Fruit fly (Drosophila melanogaster) whole organism, wandering third instar larva: ENCODE results near the gene Nedd8.

Source experiments
- Abd-B ChIP-seq: fragments of >200 bp; optimal IDR thresholded peaks from 2 replicates; lab custom pipeline; 2017; ENCODE audit warnings: missing biosample characterization, missing genetic modification characterization
- CG9705 ChIP-seq: fragments of 200-800 bp; sonication (Bioruptor generic); optimal IDR thresholded peaks from 2 replicates; lab custom pipeline; 2018; ENCODE audit warnings: missing biosample characterization, mild to moderate bottlenecking, missing genetic modification characterization
- CrebA ChIP-seq: fragments of 200-800 bp; sonication (Bioruptor generic); optimal IDR thresholded peaks from 2 replicates; lab custom pipeline; 2016; ENCODE audit warnings: missing biosample characterization, mild to moderate bottlenecking, missing genetic modification characterization, borderline replicate concordance
- Dfd ChIP-seq: fragments of >200 bp; optimal IDR thresholded peaks from 2 replicates; lab custom pipeline; 2017; ENCODE audit warnings: missing biosample characterization, missing genetic modification characterization
- Dif ChIP-seq: fragments of 200-275, 200-300 bp; sonication (Bioruptor generic); optimal IDR thresholded peaks from 2 replicates; lab custom pipeline; 2018; ENCODE audit warnings: missing biosample characterization, missing genetic modification characterization; ENCODE audit not compliant: partially characterized antibody
- HLH106 ChIP-seq: fragments of 200-800 bp; optimal IDR thresholded peaks from 3 replicates; lab custom pipeline; 2019; ENCODE audit warnings: missing biosample characterization, mild to moderate bottlenecking, missing genetic modification characterization, moderate library complexity
- Hnf4 ChIP-seq: fragments of 200-800 bp; sonication (Bioruptor generic); optimal IDR thresholded peaks from 2 replicates; lab custom pipeline; 2016; ENCODE audit warnings: missing biosample characterization, mild to moderate bottlenecking, missing genetic modification characterization
- Hr78 ChIP-seq: fragments of >200 bp; optimal IDR thresholded peaks from 2 replicates; lab custom pipeline; 2017; ENCODE audit warnings: missing biosample characterization, missing genetic modification characterization
- Jra ChIP-seq: sonication (Bioruptor generic); optimal IDR thresholded peaks from 2 replicates; lab custom pipeline; 2016; ENCODE audit warnings: missing biosample characterization, missing genetic modification characterization
- Mio ChIP-seq: sonication (Bioruptor generic); optimal IDR thresholded peaks from 2 replicates; lab custom pipeline; 2016; ENCODE audit warnings: missing biosample characterization, missing genetic modification characterization
- Myc ChIP-seq: fragments of >200 bp; optimal IDR thresholded peaks from 2 replicates; lab custom pipeline; 2017
- OdsH ChIP-seq: fragments of 200-800 bp; sonication (Bioruptor generic); optimal IDR thresholded peaks from 2 replicates; lab custom pipeline; 2016; ENCODE audit warnings: missing biosample characterization, mild to moderate bottlenecking, missing genetic modification characterization
- Rel ChIP-seq, 2 experiments: fragments of 200-800 bp; sonication (Bioruptor generic) in 1 of 2; optimal IDR thresholded peaks; 2 replicates in 1 of 2; 3 replicates in 1 of 2; lab custom pipeline; 2016 to 2019; ENCODE audit warnings: mild to moderate bottlenecking in 2 of 2, missing biosample characterization in 2 of 2, missing genetic modification characterization in 2 of 2, moderate library complexity in 1 of 2
- br ChIP-seq: fragments of 200-800 bp; sonication (Bioruptor generic); optimal IDR thresholded peaks from 2 replicates; lab custom pipeline; 2016; ENCODE audit warnings: missing biosample characterization, missing genetic modification characterization
- brk ChIP-seq: fragments of 200-800 bp; sonication (Bioruptor generic); optimal IDR thresholded peaks from 2 replicates; lab custom pipeline; 2016; ENCODE audit warnings: missing biosample characterization, mild to moderate bottlenecking, missing genetic modification characterization
- dl ChIP-seq, 2 experiments: fragments of 175-275, 200-275 bp in 1 of 2; fragments of 200-275 bp in 1 of 2; sonication (Bioruptor generic); optimal IDR thresholded peaks; lab custom pipeline; 2018; ENCODE audit warnings: mild to moderate bottlenecking in 2 of 2, missing biosample characterization in 2 of 2, missing genetic modification characterization in 2 of 2, moderate library complexity in 2 of 2; ENCODE audit not compliant: partially characterized antibody in 2 of 2, insufficient read depth in 1 of 2
- dmrt93B ChIP-seq: fragments of 200-800 bp; sonication (Bioruptor generic); optimal IDR thresholded peaks from 2 replicates; lab custom pipeline; 2018; ENCODE audit warnings: missing biosample characterization, mild to moderate bottlenecking, missing genetic modification characterization
- dsf ChIP-seq: sonication (Bioruptor generic); optimal IDR thresholded peaks from 2 replicates; lab custom pipeline; 2016; ENCODE audit warnings: missing biosample characterization, missing genetic modification characterization, borderline replicate concordance
- ey ChIP-seq: fragments of 200-800 bp; sonication (Bioruptor generic); optimal IDR thresholded peaks from 2 replicates; lab custom pipeline; 2016; ENCODE audit warnings: missing biosample characterization, missing genetic modification characterization
- foxo ChIP-seq, 2 experiments: fragments of 200-800 bp; sonication (Bioruptor generic); optimal IDR thresholded peaks; 2 replicates in 1 of 2; 3 replicates in 1 of 2; lab custom pipeline; 2016 to 2017; ENCODE audit warnings: missing biosample characterization in 2 of 2, missing genetic modification characterization in 2 of 2
- fru ChIP-seq: fragments of 200-800 bp; sonication (Bioruptor generic); optimal IDR thresholded peaks from 3 replicates; lab custom pipeline; 2016; ENCODE audit warnings: missing biosample characterization, mild to moderate bottlenecking, missing genetic modification characterization
- lola ChIP-seq: fragments of >200 bp; optimal IDR thresholded peaks from 2 replicates; lab custom pipeline; 2017; ENCODE audit warnings: missing biosample characterization, missing genetic modification characterization
- pan ChIP-seq: fragments of >200 bp; optimal IDR thresholded peaks from 2 replicates; lab custom pipeline; 2017
- rgr ChIP-seq: fragments of 200-800 bp; sonication (Bioruptor generic); optimal IDR thresholded peaks from 3 replicates; lab custom pipeline; 2016; ENCODE audit warnings: missing biosample characterization, mild to moderate bottlenecking, missing genetic modification characterization
- sage ChIP-seq: fragments of 200-800 bp; sonication (Bioruptor generic); optimal IDR thresholded peaks from 2 replicates; lab custom pipeline; 2016; ENCODE audit warnings: missing biosample characterization, mild to moderate bottlenecking, missing genetic modification characterization
- sv ChIP-seq: fragments of 200-800 bp; sonication (Bioruptor generic); optimal IDR thresholded peaks from 3 replicates; lab custom pipeline; 2016; ENCODE audit warnings: missing biosample characterization, missing genetic modification characterization
- tai ChIP-seq: sonication (Bioruptor generic); optimal IDR thresholded peaks from 2 replicates; lab custom pipeline; 2016; ENCODE audit warnings: missing biosample characterization, missing genetic modification characterization
- usp ChIP-seq: fragments of >200 bp; optimal IDR thresholded peaks from 2 replicates; lab custom pipeline; 2017; ENCODE audit warnings: missing biosample characterization, missing genetic modification characterization
- woc ChIP-seq: sonication (Bioruptor generic); optimal IDR thresholded peaks from 2 replicates; lab custom pipeline; 2016; ENCODE audit warnings: missing biosample characterization, mild to moderate bottlenecking, missing genetic modification characterization

Nedd8 gene

DNA sequence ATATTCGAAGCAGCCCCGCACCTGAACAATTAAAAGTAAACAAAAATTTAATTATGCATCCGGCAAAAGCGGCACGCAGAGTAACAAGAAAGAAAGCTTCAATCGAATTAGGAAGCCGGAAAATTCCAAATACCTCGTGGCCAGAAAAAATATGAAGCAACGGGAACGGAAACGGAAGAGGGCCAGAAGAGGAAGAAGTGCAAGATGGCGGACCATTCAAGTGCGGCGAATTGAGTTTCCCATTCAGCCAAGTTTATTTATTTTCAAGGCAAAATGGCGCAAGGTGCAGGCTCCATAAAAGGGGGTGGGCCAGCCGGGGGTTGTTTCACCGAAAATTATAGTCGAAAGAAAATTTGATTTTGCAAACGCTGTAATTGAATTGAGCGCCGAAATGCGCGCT is 17.0 kb downstream of the Nedd8 start:
- TF ChIP-seq lola (GFP tag; lab: Kevin White, UChicago) (no peak), rgr (GFP tag; lab: Kevin White, UChicago) (no peak), Hr78 (GFP tag; lab: Kevin White, UChicago) (no peak), ey (GFP tag; lab: Kevin White, UChicago) (no peak), woc (no peak), sage (no peak), foxo (GFP tag; optimal IDR thresholded peaks at IDR 0.05; lab: Kevin White, UChicago) (no peak), sv (GFP tag; lab: Kevin White, UChicago) (no peak), Hnf4 (no peak), fru (GFP tag; lab: Kevin White, UChicago) (no peak), CrebA (GFP tag; lab: Kevin White, UChicago) (no peak), dsf (GFP tag; lab: Kevin White, UChicago) (no peak), Rel (GFP tag; optimal IDR thresholded peaks at IDR 0.05; lab: Kevin White, UChicago) (no peak), Rel (tag; optimal IDR thresholded peaks at IDR 0.05; lab: Kevin White, UChicago) (no peak), Myc (lab: Kevin White, UChicago) (no peak), Dif (GFP tag; lab: Kevin White, UChicago) (no peak), Abd-B (GFP tag; lab: Kevin White, UChicago) (no peak)
- TF ChIP-seq, all 38 proteins: peak for 0

DNA sequence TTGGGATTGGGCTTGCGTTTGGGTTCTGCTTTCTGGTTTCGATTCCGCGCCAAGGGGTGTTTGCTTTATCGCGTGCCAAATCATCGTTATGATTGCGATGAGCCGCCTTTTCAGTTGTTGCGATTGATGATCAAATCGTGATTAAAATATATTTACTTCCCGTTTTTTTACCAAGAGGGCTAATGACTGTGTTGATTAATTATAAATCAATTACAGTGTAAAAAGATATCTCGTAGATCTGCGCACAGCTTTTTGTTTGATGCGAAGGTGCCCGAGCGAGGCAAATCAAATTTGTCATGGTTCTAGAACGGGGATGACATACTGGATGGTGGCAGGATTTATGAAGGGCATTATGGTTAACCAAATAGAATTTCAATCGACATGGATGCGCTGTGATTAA is 17.8 kb downstream of the Nedd8 start:
- TF ChIP-seq lola (GFP tag; lab: Kevin White, UChicago) (no peak), Myc (lab: Kevin White, UChicago) (no peak), HLH106 (tag; lab: Kevin White, UChicago) (no peak), pan (lab: Kevin White, UChicago) (no peak), Dfd (no peak), Dif (GFP tag; lab: Kevin White, UChicago) (no peak), tai (no peak), Hnf4 (no peak), Hr78 (GFP tag; lab: Kevin White, UChicago) (no peak)

DNA sequence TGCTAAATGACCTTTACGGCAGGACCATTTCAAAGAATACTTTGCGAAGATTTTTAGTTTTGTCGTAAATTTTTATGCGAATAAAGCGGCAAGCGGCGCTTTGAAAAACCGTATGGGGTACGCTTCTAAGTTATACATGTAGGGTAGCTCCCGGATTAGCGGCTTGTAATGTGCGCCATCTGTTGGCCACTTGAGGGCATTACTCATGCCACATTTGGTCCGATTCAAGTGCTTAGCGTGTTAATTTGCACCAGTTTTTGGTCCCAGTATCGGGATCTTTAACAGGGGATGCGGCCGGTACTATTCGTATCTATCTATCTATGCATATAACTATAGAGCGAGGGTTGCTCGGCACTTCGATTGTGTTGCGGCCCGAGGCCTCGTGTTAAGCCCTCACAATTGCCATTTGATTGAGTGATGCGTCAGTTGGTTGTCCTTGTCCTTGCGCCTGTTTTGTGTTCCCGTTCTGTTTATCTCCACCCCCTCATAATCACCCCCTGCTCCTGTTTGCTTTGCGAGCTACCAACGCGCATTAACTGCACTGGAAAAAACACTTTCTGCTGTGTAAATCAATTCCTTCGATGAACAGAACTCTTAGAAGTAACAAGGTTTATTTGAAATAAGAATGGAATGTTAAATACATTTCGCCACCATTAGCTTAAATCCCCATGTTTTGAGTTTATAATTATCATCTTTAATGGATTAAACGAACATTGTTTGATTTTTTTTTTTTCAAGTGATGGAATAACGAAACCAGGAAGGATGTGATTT is 21.1 kb downstream of the Nedd8 start:
- TF ChIP-seq OdsH (GFP tag; lab: Kevin White, UChicago) (no peak), HLH106 (tag; lab: Kevin White, UChicago) (no peak), dmrt93B (GFP tag; lab: Kevin White, UChicago) (no peak), woc (no peak), Rel (GFP tag; optimal IDR thresholded peaks at IDR 0.05; lab: Kevin White, UChicago) (no peak), Rel (tag; optimal IDR thresholded peaks at IDR 0.05; lab: Kevin White, UChicago) (no peak), br (GFP tag; lab: Kevin White, UChicago) (no peak), CG9705 (GFP tag; lab: Kevin White, UChicago) (no peak), dl (GFP tag; optimal IDR thresholded peaks at IDR 0.05; lab: Kevin White, UChicago; ENCODE audit: insufficient read depth in 1 of 2, partially characterized antibody in 2 of 2) (no peak)

DNA sequence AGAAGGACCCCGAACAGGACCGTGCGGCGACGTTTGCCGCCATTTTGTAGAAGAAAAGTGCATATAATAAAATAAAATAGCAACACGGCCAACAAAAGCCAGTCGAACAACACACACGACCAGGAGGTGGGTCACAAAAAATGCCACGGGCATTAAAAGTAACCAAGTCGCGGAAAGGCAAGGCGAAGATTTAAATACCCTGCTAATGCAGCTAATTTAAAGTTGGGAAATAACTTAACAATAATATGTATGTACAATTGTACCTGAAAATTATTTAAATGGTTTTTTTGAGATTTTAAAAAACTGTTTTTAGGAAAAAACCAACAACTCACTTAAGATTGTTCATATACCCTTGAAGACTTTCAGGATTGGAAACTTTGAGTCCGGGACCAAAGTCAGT is 22.0 kb downstream of the Nedd8 start:
- TF ChIP-seq ey (GFP tag; lab: Kevin White, UChicago) = no peak
- no peak for TF ChIP-seq sv (GFP tag; lab: Kevin White, UChicago)
- no peak for TF ChIP-seq Mio
- no peak for TF ChIP-seq tai
- no peak for TF ChIP-seq woc
- TF ChIP-seq Jra (GFP tag; lab: Kevin White, UChicago) = no peak
- TF ChIP-seq fru (GFP tag; lab: Kevin White, UChicago) = no peak
- TF ChIP-seq dsf (GFP tag; lab: Kevin White, UChicago) = no peak

DNA sequence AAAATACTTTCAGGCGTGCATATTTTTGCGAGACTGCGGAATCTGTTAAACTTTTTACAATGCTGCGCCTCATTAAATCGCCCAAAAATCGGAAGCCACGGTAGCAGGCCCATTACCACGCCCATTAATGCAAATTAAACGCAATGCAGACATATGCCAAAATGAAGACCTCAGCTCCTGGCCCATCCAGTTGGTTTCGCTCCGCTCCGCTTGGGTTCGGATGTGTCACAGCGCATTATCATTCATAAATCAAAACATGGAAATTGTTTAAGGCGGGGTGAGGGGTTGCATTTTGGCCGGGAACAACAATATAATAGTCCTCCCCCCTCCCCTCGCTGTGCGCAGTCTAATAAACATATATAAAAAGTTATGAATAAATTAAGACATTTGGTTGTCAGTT is 23.7 kb downstream of the Nedd8 start:
- TF ChIP-seq foxo (GFP tag; optimal IDR thresholded peaks at IDR 0.05; lab: Kevin White, UChicago) = no peak
- no peak for TF ChIP-seq rgr (GFP tag; lab: Kevin White, UChicago)
- TF ChIP-seq br (GFP tag; lab: Kevin White, UChicago) = no peak
- TF ChIP-seq brk = no peak
- TF ChIP-seq usp (GFP tag; lab: Kevin White, UChicago) = no peak
- no peak for TF ChIP-seq Myc (lab: Kevin White, UChicago)
